Worm (Caenorhabditis elegans): Measurements from ENCODE around the gene fbxa-80.

- TF ChIP-seq med-1 (GFP tag; optimal IDR thresholded peaks at IDR 0.05; ENCODE audit: insufficient read depth) (no peak), tab-1 (GFP tag; IDR thresholded peaks at IDR 0.05) (no peak), cog-1 (tag; optimal IDR thresholded peaks at IDR 0.05) (no peak)
Observed at ce11 chrIII:1308209-1308608, 6.8 kb downstream of the fbxa-80 start, which contains the start of gene fbxa-79.
